Fruit fly (Drosophila melanogaster) whole organism, embryonic: ENCODE measurements around the gene CG31431.

Experiments used
- Atf3 ChIP-seq: fragments of 200-800 bp; sonication (Bioruptor generic); optimal IDR thresholded peaks from 3 replicates; lab custom pipeline; 2016; ENCODE audit warnings: missing biosample characterization, missing genetic modification characterization
- Bgb ChIP-seq: fragments of 200-800 bp; sonication (Bioruptor generic); IDR thresholded peaks from 2 replicates; pipeline ENCODE4 v1.3.6; 2022; ENCODE audit warnings: missing biosample characterization, missing genetic modification characterization; ENCODE audit not compliant: partially characterized antibody
- Blimp-1 ChIP-seq: fragments of 200-800 bp; sonication (Bioruptor generic); optimal IDR thresholded peaks from 3 replicates; lab custom pipeline; 2018; ENCODE audit warnings: missing biosample characterization, missing genetic modification characterization, mild to moderate bottlenecking, moderate library complexity, missing genetic modification reagents
- CG10267 ChIP-seq: fragments of 200-800 bp; sonication (Bioruptor generic); optimal IDR thresholded peaks from 2 replicates; lab custom pipeline; 2018; ENCODE audit warnings: missing biosample characterization, mild to moderate bottlenecking, missing genetic modification characterization, moderate library complexity
- CG12104 ChIP-seq: fragments of 200-800 bp; sonication (Bioruptor generic); optimal IDR thresholded peaks from 3 replicates; lab custom pipeline; 2016; ENCODE audit warnings: missing biosample characterization, missing genetic modification characterization
- CG13296 ChIP-seq: fragments of 200-800 bp; sonication (Bioruptor generic); optimal IDR thresholded peaks from 3 replicates; lab custom pipeline; 2018; ENCODE audit warnings: missing biosample characterization, mild to moderate bottlenecking, missing genetic modification characterization
- CG14667 ChIP-seq: fragments of 200-800 bp; sonication (Bioruptor generic); IDR thresholded peaks from 2 replicates; pipeline ENCODE4 v1.3.6; 2022; ENCODE audit warnings: missing biosample characterization, missing genetic modification characterization
- CG17328 ChIP-seq: fragments of 200-800 bp; sonication (Bioruptor generic); IDR thresholded peaks from 2 replicates; pipeline ENCODE4 v1.3.6; 2022; ENCODE audit warnings: missing biosample characterization, missing genetic modification characterization
- CG17359 ChIP-seq: fragments of 200-800 bp; sonication (Bioruptor generic); optimal IDR thresholded peaks from 3 replicates; lab custom pipeline; 2018; ENCODE audit warnings: missing biosample characterization, mild to moderate bottlenecking, missing genetic modification characterization, moderate library complexity
- CG17361 ChIP-seq: fragments of 200-800 bp; sonication (Bioruptor generic); IDR thresholded peaks from 3 replicates; pipeline ENCODE4 v1.3.6; 2022; ENCODE audit warnings: missing biosample characterization, missing genetic modification characterization
- CG17612 ChIP-seq: fragments of 200-800 bp; sonication (Bioruptor generic); IDR thresholded peaks from 2 replicates; pipeline ENCODE4 v1.3.6; 2022; ENCODE audit warnings: missing biosample characterization, missing genetic modification characterization
- CG18619 ChIP-seq: fragments of 200-800 bp; sonication (Bioruptor generic); optimal IDR thresholded peaks from 3 replicates; lab custom pipeline; 2017; ENCODE audit warnings: missing biosample characterization, mild to moderate bottlenecking, missing genetic modification characterization
- CG2116 ChIP-seq: fragments of 200-800 bp; sonication (Bioruptor generic); optimal IDR thresholded peaks from 3 replicates; lab custom pipeline; 2018; ENCODE audit warnings: missing biosample characterization, mild to moderate bottlenecking, missing genetic modification characterization
- CG2678 ChIP-seq: fragments of 200-800 bp; sonication (Bioruptor generic); optimal IDR thresholded peaks from 3 replicates; lab custom pipeline; 2019; ENCODE audit warnings: missing biosample characterization, mild to moderate bottlenecking, missing genetic modification characterization, moderate library complexity
- CG31365 ChIP-seq: fragments of 200-800 bp; sonication (Bioruptor generic); optimal IDR thresholded peaks from 2 replicates; lab custom pipeline; 2018; ENCODE audit warnings: missing biosample characterization, mild to moderate bottlenecking, missing genetic modification characterization
- CG3281 ChIP-seq: fragments of 200-800 bp; sonication (Bioruptor generic); optimal IDR thresholded peaks from 3 replicates; lab custom pipeline; 2017; ENCODE audit warnings: missing biosample characterization, mild to moderate bottlenecking, missing genetic modification characterization
- CG33557 ChIP-seq: fragments of 200-800 bp; sonication (Bioruptor generic); optimal IDR thresholded peaks from 2 replicates; lab custom pipeline; 2019; ENCODE audit warnings: missing biosample characterization, mild to moderate bottlenecking, missing genetic modification characterization, moderate library complexity
- CG42726 ChIP-seq: fragments of 200-800 bp; sonication (Bioruptor generic); IDR thresholded peaks from 2 replicates; pipeline ENCODE4 v1.3.6; 2022; ENCODE audit warnings: missing biosample characterization, missing genetic modification characterization; ENCODE audit not compliant: partially characterized antibody
- CG5180 ChIP-seq: fragments of 200-800 bp; sonication (Bioruptor generic); optimal IDR thresholded peaks from 3 replicates; lab custom pipeline; 2017; ENCODE audit warnings: missing biosample characterization, missing genetic modification characterization, mild to moderate bottlenecking, moderate library complexity, missing genetic modification reagents
- CG6175 ChIP-seq: fragments of 200-800 bp; sonication (Bioruptor generic); IDR thresholded peaks from 3 replicates; pipeline ENCODE4 v1.3.6; 2022; ENCODE audit warnings: missing biosample characterization, missing genetic modification characterization
- CG6683 ChIP-seq: fragments of 200-800 bp; sonication (Bioruptor generic); optimal IDR thresholded peaks from 2 replicates; lab custom pipeline; 2017; ENCODE audit warnings: missing biosample characterization, mild to moderate bottlenecking, missing genetic modification characterization, missing genetic modification reagents
- CG7271 ChIP-seq: fragments of 200-800 bp; sonication (Bioruptor generic); optimal IDR thresholded peaks from 2 replicates; lab custom pipeline; 2018; ENCODE audit warnings: missing biosample characterization, mild to moderate bottlenecking, missing genetic modification characterization, moderate library complexity
- CG7928 ChIP-seq: fragments of 200-800 bp; sonication (Bioruptor generic); optimal IDR thresholded peaks from 2 replicates; lab custom pipeline; 2017; ENCODE audit warnings: missing biosample characterization, mild to moderate bottlenecking, missing genetic modification characterization
- CG8478 ChIP-seq: fragments of >200 bp; optimal IDR thresholded peaks from 2 replicates; lab custom pipeline; 2018
- Chrac-16 ChIP-seq: fragments of 200-800 bp; sonication (Bioruptor generic); optimal IDR thresholded peaks from 3 replicates; lab custom pipeline; 2016; ENCODE audit warnings: missing biosample characterization, missing genetic modification characterization
- Drgx ChIP-seq: fragments of 200-800 bp; sonication (Bioruptor generic); IDR thresholded peaks from 2 replicates; pipeline ENCODE4 v1.3.6; 2022; ENCODE audit warnings: missing biosample characterization, missing genetic modification characterization
- Elba2 ChIP-seq: fragments of 200-800 bp; sonication (Bioruptor generic); optimal IDR thresholded peaks from 3 replicates; lab custom pipeline; 2016; ENCODE audit warnings: missing biosample characterization, missing genetic modification characterization
- Ets97D ChIP-seq: fragments of 200-800 bp; sonication (Bioruptor generic); optimal IDR thresholded peaks from 3 replicates; lab custom pipeline; 2016; ENCODE audit warnings: missing biosample characterization, missing genetic modification characterization
- Hr3 ChIP-seq: fragments of 200-800 bp; sonication (Bioruptor generic); optimal IDR thresholded peaks from 3 replicates; lab custom pipeline; 2016; ENCODE audit warnings: missing biosample characterization, missing genetic modification characterization
- Neu2 ChIP-seq: fragments of 200-800 bp; sonication (Bioruptor generic); optimal IDR thresholded peaks from 3 replicates; lab custom pipeline; 2016; ENCODE audit warnings: missing biosample characterization, missing genetic modification characterization, borderline replicate concordance
- Opbp ChIP-seq: fragments of 200-800 bp; sonication (Bioruptor generic); IDR thresholded peaks from 3 replicates; pipeline ENCODE4 v1.3.6; 2022; ENCODE audit warnings: missing biosample characterization, missing genetic modification characterization; ENCODE audit not compliant: partially characterized antibody
- Optix ChIP-seq: fragments of 200-800 bp; sonication (Bioruptor generic); IDR thresholded peaks from 3 replicates; pipeline ENCODE4 v1.3.6; 2022; ENCODE audit warnings: missing biosample characterization, missing genetic modification characterization
- Ptx1 ChIP-seq: fragments of 200-800 bp; sonication (Bioruptor generic); IDR thresholded peaks from 2 replicates; pipeline ENCODE4 v1.3.6; 2022; ENCODE audit warnings: missing biosample characterization, missing genetic modification characterization
- ac ChIP-seq: fragments of 200-800 bp; sonication (Bioruptor generic); optimal IDR thresholded peaks from 3 replicates; lab custom pipeline; 2017; ENCODE audit warnings: missing biosample characterization, mild to moderate bottlenecking, missing genetic modification characterization
- ase ChIP-seq: fragments of 200-800 bp; sonication (Bioruptor generic); IDR thresholded peaks from 3 replicates; pipeline ENCODE4 v1.3.6; 2022; ENCODE audit warnings: missing biosample characterization, missing genetic modification characterization
- bbx ChIP-seq: fragments of 200-800 bp; sonication (Bioruptor generic); IDR thresholded peaks from 2 replicates; pipeline ENCODE4 v1.3.6; 2022; ENCODE audit warnings: missing biosample characterization, missing genetic modification characterization; ENCODE audit not compliant: partially characterized antibody
- chm ChIP-seq: fragments of 200-800 bp; sonication (Bioruptor generic); IDR thresholded peaks from 2 replicates; pipeline ENCODE4 v1.3.6; 2022; ENCODE audit warnings: missing biosample characterization, missing genetic modification characterization
- crc ChIP-seq: fragments of 200-800 bp; sonication (Bioruptor generic); optimal IDR thresholded peaks from 2 replicates; lab custom pipeline; 2016; ENCODE audit warnings: missing biosample characterization, missing genetic modification characterization
- dan ChIP-seq: fragments of 200-800 bp; sonication (Bioruptor generic); IDR thresholded peaks from 2 replicates; pipeline ENCODE4 v1.3.6; 2022; ENCODE audit warnings: missing biosample characterization, missing genetic modification characterization
- emc ChIP-seq: fragments of 200-800 bp; sonication (Bioruptor generic); optimal IDR thresholded peaks from 2 replicates; lab custom pipeline; 2016; ENCODE audit warnings: missing biosample characterization, missing genetic modification characterization
- gfzf ChIP-seq: fragments of 200-800 bp; sonication (Bioruptor generic); optimal IDR thresholded peaks from 2 replicates; lab custom pipeline; 2016; ENCODE audit warnings: missing biosample characterization, mild to moderate bottlenecking, missing genetic modification characterization, moderate library complexity
- gro ChIP-seq: fragments of 200-800 bp; sonication (Bioruptor generic); optimal IDR thresholded peaks from 2 replicates; lab custom pipeline; 2016; ENCODE audit warnings: missing biosample characterization, missing genetic modification characterization
- hkb ChIP-seq, 2 experiments: fragments of 200-800 bp in 1 of 2; fragments of >200 bp in 1 of 2; sonication (Bioruptor generic) in 1 of 2; IDR thresholded peaks in 1 of 2; optimal IDR thresholded peaks in 1 of 2; 2 replicates each; pipeline versions ENCODE4 v1.3.6 to Lab custom; 2017 to 2022; ENCODE audit warnings: missing biosample characterization in 1 of 2, missing genetic modification characterization in 1 of 2
- ind ChIP-seq: fragments of 200-800 bp; sonication (Bioruptor generic); optimal IDR thresholded peaks from 3 replicates; lab custom pipeline; 2016; ENCODE audit warnings: missing biosample characterization, missing genetic modification characterization
- mam ChIP-seq: fragments of 200-800 bp; sonication (Bioruptor generic); optimal IDR thresholded peaks from 3 replicates; lab custom pipeline; 2016; ENCODE audit warnings: missing biosample characterization, missing genetic modification characterization
- mld ChIP-seq: fragments of 200-800 bp; sonication (Bioruptor generic); IDR thresholded peaks from 3 replicates; pipeline ENCODE4 v1.3.6; 2022; ENCODE audit warnings: missing biosample characterization, missing genetic modification characterization; ENCODE audit not compliant: partially characterized antibody
- nerfin-2 ChIP-seq: fragments of 200-800 bp; sonication (Bioruptor generic); IDR thresholded peaks from 2 replicates; pipeline ENCODE4 v1.3.6; 2022; ENCODE audit warnings: missing biosample characterization, missing genetic modification characterization; ENCODE audit not compliant: partially characterized antibody
- peb ChIP-seq: fragments of 200-800 bp; sonication (Bioruptor generic); IDR thresholded peaks from 2 replicates; pipeline ENCODE4 v1.3.6; 2022; ENCODE audit warnings: missing biosample characterization, missing genetic modification characterization
- pum ChIP-seq: fragments of 200-800 bp; sonication (Bioruptor generic); optimal IDR thresholded peaks from 2 replicates; lab custom pipeline; 2016; ENCODE audit warnings: missing biosample characterization, missing genetic modification characterization
- stc ChIP-seq: fragments of 200-800 bp; sonication (Bioruptor generic); IDR thresholded peaks from 2 replicates; pipeline ENCODE4 v1.3.6; 2022; ENCODE audit warnings: missing biosample characterization, missing genetic modification characterization

The CG31431 gene

dm6 chr3R:21828040-21828526 lies 42.4 kb upstream of the CG31431 start (continued):
- peak; percentile 74 for TF ChIP-seq peb (GFP tag; lab: Robert Waterston, UW)
- peak; percentile 81 for TF ChIP-seq Atf3 (GFP tag; lab: Kevin White, UChicago)
- peak; percentile 73 for TF ChIP-seq CG10267 (tag; lab: Kevin White, UChicago)
- TF ChIP-seq CG17359 (tag; lab: Kevin White, UChicago): peak; percentile 65
- peak; percentile 35 for TF ChIP-seq mam (GFP tag; lab: Kevin White, UChicago)
- TF ChIP-seq CG13296 (GFP tag; lab: Kevin White, UChicago): no peak
- peak; percentile 81 for TF ChIP-seq pum (GFP tag; lab: Kevin White, UChicago)
- no peak for TF ChIP-seq gro (GFP tag; lab: Kevin White, UChicago)
- peak; percentile 57 for TF ChIP-seq crc (GFP tag; lab: Kevin White, UChicago)
- no peak for TF ChIP-seq CG3281 (GFP tag; lab: Kevin White, UChicago)
- no peak; the same call in 1 of the 2 replicates for TF ChIP-seq Drgx (GFP tag; lab: Robert Waterston, UW)
- peak; percentile 43 for TF ChIP-seq CG12104
- TF ChIP-seq CG5180 (GFP tag; lab: Kevin White, UChicago): peak; percentile 1
- TF ChIP-seq Optix (GFP tag; lab: Robert Waterston, UW): peak; percentile 84
- no peak for TF ChIP-seq CG17612
- peak; percentile 78 for TF ChIP-seq Hr3 (GFP tag; lab: Kevin White, UChicago)
- TF ChIP-seq Chrac-16 (GFP tag; lab: Kevin White, UChicago): peak; percentile 80
- TF ChIP-seq hkb (optimal IDR thresholded peaks at IDR 0.05; lab: Kevin White, UChicago): no peak
- peak; percentile 67 for TF ChIP-seq hkb (GFP tag; IDR thresholded peaks at IDR 0.05; lab: Robert Waterston, UW)
- TF ChIP-seq stc (GFP tag; lab: Robert Waterston, UW): peak; percentile 32; the same call in 1 of the 2 replicates
- TF ChIP-seq CG14667 (GFP tag; lab: Robert Waterston, UW): peak; percentile 70
- TF ChIP-seq chm (GFP tag; lab: Robert Waterston, UW): peak; percentile 55; the same call in 1 of the 2 replicates
- peak; percentile 71; the same call in 1 of the 2 replicates for TF ChIP-seq dan (GFP tag; lab: Robert Waterston, UW)
- no peak for TF ChIP-seq CG6175 (GFP tag; lab: Robert Waterston, UW)
- TF ChIP-seq CG17328 (GFP tag; lab: Robert Waterston, UW): peak; percentile 91
- no peak for TF ChIP-seq Opbp (GFP tag; lab: Robert Waterston, UW)
- no peak for TF ChIP-seq emc (GFP tag; lab: Kevin White, UChicago)
- TF ChIP-seq Neu2: no peak
- no peak for TF ChIP-seq CG42726 (GFP tag; lab: Robert Waterston, UW)
- no peak for TF ChIP-seq ac (GFP tag; lab: Kevin White, UChicago)
- no peak for TF ChIP-seq CG7271 (tag; lab: Kevin White, UChicago)
- no peak for TF ChIP-seq CG2116
- TF ChIP-seq CG7928 (GFP tag; lab: Kevin White, UChicago): no peak
- TF ChIP-seq Ptx1: peak; percentile 82
- TF ChIP-seq CG33557 (GFP tag; lab: Kevin White, UChicago): peak; percentile 89
- peak; percentile 7 for TF ChIP-seq CG31365 (tag; lab: Kevin White, UChicago)
- TF ChIP-seq CG17361 (GFP tag; lab: Robert Waterston, UW): peak; percentile 66
- TF ChIP-seq ase: peak; percentile 23; the same call in 1 of the 3 replicates
- peak; percentile 10 for TF ChIP-seq ind (GFP tag; lab: Kevin White, UChicago)
- peak; percentile 55; the same call in 1 of the 2 replicates for TF ChIP-seq nerfin-2 (GFP tag; lab: Robert Waterston, UW)
- TF ChIP-seq Blimp-1 (GFP tag; lab: Kevin White, UChicago): peak; percentile 79
- no peak for TF ChIP-seq Elba2 (GFP tag; lab: Kevin White, UChicago)
- TF ChIP-seq bbx (GFP tag; lab: Robert Waterston, UW): peak; percentile 18; the same call in 1 of the 2 replicates
- TF ChIP-seq CG8478 (lab: Kevin White, UChicago): no peak
- TF ChIP-seq gfzf (GFP tag; lab: Kevin White, UChicago): no peak
- TF ChIP-seq mld (GFP tag; lab: Robert Waterston, UW): peak; percentile 54; the same call in 1 of the 3 replicates
- TF ChIP-seq Ets97D (GFP tag; lab: Kevin White, UChicago): no peak
- TF ChIP-seq CG18619 (GFP tag; lab: Kevin White, UChicago): peak; percentile 55
- TF ChIP-seq CG2678 (tag; lab: Kevin White, UChicago): peak; percentile 67
- TF ChIP-seq CG6683 (GFP tag; lab: Kevin White, UChicago): no peak
- TF ChIP-seq Bgb (GFP tag; lab: Robert Waterston, UW): no peak
